Fruit fly (Drosophila melanogaster): Measurements from ENCODE around the gene Pex2.

Pex2 gene

DNA sequence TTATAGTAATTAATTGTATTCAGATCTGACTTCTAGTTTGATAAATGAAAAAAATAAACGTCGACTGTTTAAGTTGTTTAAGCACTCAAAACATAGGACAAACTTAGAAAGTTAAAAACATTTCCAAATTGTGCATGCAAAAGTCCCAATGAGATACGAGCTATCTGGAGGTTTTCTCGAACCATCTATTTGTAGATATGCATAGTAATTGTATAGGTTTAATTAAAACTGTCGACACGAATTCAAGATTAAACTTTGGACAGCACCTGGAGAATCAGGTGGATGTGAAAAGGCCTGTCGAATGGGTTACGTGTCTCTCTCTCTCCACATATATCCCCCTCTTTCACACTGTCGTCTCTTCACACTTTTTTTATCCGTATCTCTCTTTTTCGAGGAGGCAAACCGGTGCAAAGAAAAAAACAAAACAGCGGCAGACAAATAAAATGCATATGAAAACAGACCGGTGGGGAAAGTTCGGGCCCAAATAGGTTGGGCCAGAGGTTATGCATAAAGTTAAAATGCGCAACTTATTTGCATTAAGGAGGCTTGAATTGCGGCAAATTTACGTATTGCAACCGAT, 21.3 kb downstream of the Pex2 start:
- TF ChIP-seq CG34367 (tag; optimal IDR thresholded peaks at IDR 0.05) = peak; percentile 63
- TF ChIP-seq CG4496 (GFP tag; IDR thresholded peaks at IDR 0.05) = peak; percentile 50; the same call in 1 of the 3 replicates
- TF ChIP-seq CG8301 (tag; optimal IDR thresholded peaks at IDR 0.05) = peak; percentile 53
- TF ChIP-seq CG8159 (tag; optimal IDR thresholded peaks at IDR 0.05) = peak; percentile 52
- no peak for TF ChIP-seq Pif1B (GFP tag; optimal IDR thresholded peaks at IDR 0.05)
- TF ChIP-seq gl (tag; optimal IDR thresholded peaks at IDR 0.05) = peak; percentile 84
- no peak for TF ChIP-seq EcR (GFP tag; optimal IDR thresholded peaks at IDR 0.05)
- peak; percentile 81 for TF ChIP-seq CG12605 (GFP tag; IDR thresholded peaks at IDR 0.05)
- TF ChIP-seq fd96Ca (GFP tag; IDR thresholded peaks at IDR 0.05) = peak; percentile 45; the same call in 1 of the 3 replicates
- TF ChIP-seq rn (GFP tag; IDR thresholded peaks at IDR 0.05) = 0 out of 2 replicates have a peak, but pooled peaks have one; percentile 26
- TF ChIP-seq Snoo (tag; optimal IDR thresholded peaks at IDR 0.05) = no peak
- peak; percentile 41 for TF ChIP-seq CG17806 (tag; optimal IDR thresholded peaks at IDR 0.05)
- TF ChIP-seq CG9948 (tag; optimal IDR thresholded peaks at IDR 0.05) = peak; percentile 36
- TF ChIP-seq CG13204 (GFP tag; optimal IDR thresholded peaks at IDR 0.05) = peak; percentile 61
- no peak for TF ChIP-seq D1 (tag; optimal IDR thresholded peaks at IDR 0.05)
- peak; percentile 3 for TF ChIP-seq Pif1A (GFP tag; optimal IDR thresholded peaks at IDR 0.05)
- peak; percentile 55 for TF ChIP-seq CG15710 (tag; optimal IDR thresholded peaks at IDR 0.05)
- TF ChIP-seq CG32121 (GFP tag; IDR thresholded peaks at IDR 0.05) = 0 out of 2 replicates have a peak, but pooled peaks have one; percentile 10
- peak; percentile 56 for TF ChIP-seq CG14655 (GFP tag; optimal IDR thresholded peaks at IDR 0.05)
- TF ChIP-seq CG10348 (GFP tag; IDR thresholded peaks at IDR 0.05) = no peak
- peak; percentile 26; the same call in 1 of the 2 replicates for TF ChIP-seq Ets98B (GFP tag; IDR thresholded peaks at IDR 0.05)

DNA sequence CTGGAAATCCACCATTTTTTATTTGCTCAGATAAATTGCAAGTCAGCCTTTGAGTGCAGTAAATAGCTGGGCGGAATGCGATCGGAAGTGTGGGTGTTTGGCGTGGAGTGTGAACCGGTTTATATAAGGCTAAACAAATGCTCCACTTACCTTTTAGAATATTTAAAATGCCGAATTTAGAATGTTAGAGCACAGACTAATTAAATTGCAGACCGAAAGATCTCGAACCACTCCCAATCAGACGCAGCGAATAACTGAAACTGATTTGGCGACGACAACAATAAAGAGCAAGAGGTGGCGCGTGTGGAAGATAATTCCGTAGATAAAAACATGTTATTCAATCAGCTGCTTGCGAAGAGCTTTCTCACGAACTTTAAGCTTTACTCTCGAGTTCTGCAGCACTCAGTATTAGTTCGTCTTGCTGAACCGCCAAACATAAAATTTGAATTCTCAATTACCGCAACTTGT, 21.8 kb downstream of the Pex2 start, which contains the start of gene Idh:
TSS of gene Idh (minus strand) at position 264 of the 468 bp plus-strand sequence.
- no peak for TF ChIP-seq CG17806 (tag; optimal IDR thresholded peaks at IDR 0.05)
- no peak; the same call in 1 of the 2 replicates for TF ChIP-seq CG32121 (GFP tag; IDR thresholded peaks at IDR 0.05)
- peak; percentile 7; the same call in 1 of the 3 replicates for TF ChIP-seq CG4496 (GFP tag; IDR thresholded peaks at IDR 0.05)
- no peak for TF ChIP-seq CG13204 (GFP tag; optimal IDR thresholded peaks at IDR 0.05)
- peak; percentile 7 for TF ChIP-seq CG8301 (tag; optimal IDR thresholded peaks at IDR 0.05)
- TF ChIP-seq rn (GFP tag; IDR thresholded peaks at IDR 0.05) = no peak
- peak; percentile 15 for TF ChIP-seq CG14655 (GFP tag; optimal IDR thresholded peaks at IDR 0.05)
- peak; percentile 9; the same call in 1 of the 2 replicates for TF ChIP-seq CG12605 (GFP tag; IDR thresholded peaks at IDR 0.05)
- no peak; the same call in 2 of the 3 replicates for TF ChIP-seq fd96Ca (GFP tag; IDR thresholded peaks at IDR 0.05)
- peak; percentile 13 for TF ChIP-seq Snoo (tag; optimal IDR thresholded peaks at IDR 0.05)
- peak; percentile 50 for TF ChIP-seq D1 (tag; optimal IDR thresholded peaks at IDR 0.05)
- TF ChIP-seq Pif1B (GFP tag; optimal IDR thresholded peaks at IDR 0.05) = no peak
- no peak for TF ChIP-seq CG34367 (tag; optimal IDR thresholded peaks at IDR 0.05)
- peak; percentile 29; the same call in 1 of the 2 replicates for TF ChIP-seq Ets98B (GFP tag; IDR thresholded peaks at IDR 0.05)
- TF ChIP-seq gl (tag; optimal IDR thresholded peaks at IDR 0.05) = no peak
- no peak for TF ChIP-seq CG9948 (tag; optimal IDR thresholded peaks at IDR 0.05)
- TF ChIP-seq EcR (GFP tag; optimal IDR thresholded peaks at IDR 0.05) = peak; percentile 17

DNA sequence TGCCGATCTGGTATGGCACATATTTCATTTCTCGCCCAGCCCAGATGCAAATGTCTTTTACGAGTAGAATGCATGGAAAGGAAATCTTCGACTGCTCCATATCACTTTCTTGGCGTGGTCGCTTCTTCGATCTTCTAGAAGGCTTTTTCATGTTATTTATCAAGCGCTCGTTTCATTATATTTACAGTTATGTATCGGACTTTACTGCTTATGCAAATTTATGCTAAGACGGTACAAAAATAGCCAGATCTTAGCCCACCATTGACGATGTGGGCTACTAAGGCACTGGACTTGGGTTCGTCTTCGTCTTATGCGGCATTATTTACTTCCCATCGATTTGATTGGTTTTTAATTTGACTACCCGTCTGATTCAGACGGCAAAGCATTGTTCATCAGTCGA, 24.4 kb downstream of the Pex2 start:
- no peak for TF ChIP-seq CG8301 (tag; optimal IDR thresholded peaks at IDR 0.05)
- no peak for TF ChIP-seq fd96Ca (GFP tag; IDR thresholded peaks at IDR 0.05)
- no peak for TF ChIP-seq CG9948 (tag; optimal IDR thresholded peaks at IDR 0.05)
- TF ChIP-seq CG34367 (tag; optimal IDR thresholded peaks at IDR 0.05) = no peak
- TF ChIP-seq Ets98B (GFP tag; IDR thresholded peaks at IDR 0.05) = no peak
- no peak for TF ChIP-seq CG17806 (tag; optimal IDR thresholded peaks at IDR 0.05)
- TF ChIP-seq D1 (tag; optimal IDR thresholded peaks at IDR 0.05) = no peak
- no peak for TF ChIP-seq CG32121 (GFP tag; IDR thresholded peaks at IDR 0.05)
- TF ChIP-seq EcR (GFP tag; optimal IDR thresholded peaks at IDR 0.05) = no peak
- no peak for TF ChIP-seq CG10348 (GFP tag; IDR thresholded peaks at IDR 0.05)
- no peak for TF ChIP-seq CG8159 (tag; optimal IDR thresholded peaks at IDR 0.05)
- no peak for TF ChIP-seq rn (GFP tag; IDR thresholded peaks at IDR 0.05)
- no peak for TF ChIP-seq CG14655 (GFP tag; optimal IDR thresholded peaks at IDR 0.05)
- TF ChIP-seq CG12605 (GFP tag; IDR thresholded peaks at IDR 0.05) = no peak
- TF ChIP-seq CG4496 (GFP tag; IDR thresholded peaks at IDR 0.05) = no peak
- no peak for TF ChIP-seq gl (tag; optimal IDR thresholded peaks at IDR 0.05)
- TF ChIP-seq Snoo (tag; optimal IDR thresholded peaks at IDR 0.05) = no peak
- TF ChIP-seq CG13204 (GFP tag; optimal IDR thresholded peaks at IDR 0.05) = no peak
- TF ChIP-seq Pif1A (GFP tag; optimal IDR thresholded peaks at IDR 0.05) = no peak

DNA sequence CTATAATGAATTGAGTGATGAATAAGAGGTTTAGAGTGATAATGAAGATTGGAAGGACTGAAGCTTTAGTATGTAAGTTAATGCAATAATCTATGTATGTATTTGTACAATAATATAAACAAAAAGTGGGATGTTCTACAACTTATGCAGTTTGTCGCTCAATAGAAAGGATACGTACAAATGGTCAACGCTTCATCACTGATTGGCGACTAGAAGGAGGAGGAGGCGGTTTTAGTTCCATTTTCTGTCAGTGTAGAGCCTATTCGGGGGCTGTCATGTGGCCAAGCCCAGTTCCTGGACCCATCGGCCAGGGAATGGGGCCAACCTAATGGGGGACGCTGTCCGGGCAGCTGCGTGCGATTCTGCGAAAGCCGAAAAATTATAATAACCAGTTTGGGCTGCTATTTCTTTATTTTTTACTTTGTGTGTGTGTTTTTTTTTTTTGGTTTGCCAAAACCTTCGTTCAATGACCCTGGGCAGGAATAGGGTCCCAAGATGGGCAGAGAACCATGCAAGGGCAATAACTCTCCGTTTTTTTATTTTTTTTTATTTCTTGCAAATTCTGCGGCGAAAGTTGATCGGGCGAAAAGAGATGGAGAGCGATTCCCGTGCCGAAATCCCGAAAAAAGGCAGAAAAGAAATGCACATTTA, 30.0 kb downstream of the Pex2 start:
- TF ChIP-seq Snoo (tag; optimal IDR thresholded peaks at IDR 0.05) (peak; percentile 57), CG8159 (tag; optimal IDR thresholded peaks at IDR 0.05) (no peak), CG4496 (GFP tag; IDR thresholded peaks at IDR 0.05) (0 out of 3 replicates have a peak, but pooled peaks have one; percentile 15), Pif1A (GFP tag; optimal IDR thresholded peaks at IDR 0.05) (no peak), rn (GFP tag; IDR thresholded peaks at IDR 0.05) (no peak), CG14655 (GFP tag; optimal IDR thresholded peaks at IDR 0.05) (peak; percentile 45), CG8301 (tag; optimal IDR thresholded peaks at IDR 0.05) (peak; percentile 19), CG12605 (GFP tag; IDR thresholded peaks at IDR 0.05) (no peak)

DNA sequence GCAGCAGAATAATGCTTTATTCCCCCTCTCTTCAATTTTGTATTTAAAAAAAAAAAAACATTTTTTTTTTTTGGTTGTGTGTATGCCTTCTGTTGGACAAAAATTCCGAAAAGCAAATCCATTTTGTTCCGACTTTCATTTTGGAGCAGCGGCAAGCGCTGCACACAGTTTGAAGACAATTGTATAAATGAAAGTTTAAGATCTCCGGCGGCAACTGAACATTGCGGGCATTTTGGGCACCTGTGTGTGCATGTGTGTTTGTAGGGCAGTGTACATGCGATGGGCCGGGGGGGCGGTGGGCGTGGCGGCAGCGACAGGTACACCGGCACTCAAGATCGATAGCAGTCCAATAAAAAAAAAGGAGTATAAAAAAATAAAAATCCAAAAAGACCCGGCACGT, 30.6 kb downstream of the Pex2 start:
- no peak for TF ChIP-seq CG34367 (tag; optimal IDR thresholded peaks at IDR 0.05)
- no peak for TF ChIP-seq rn (GFP tag; IDR thresholded peaks at IDR 0.05)
- no peak for TF ChIP-seq gl (tag; optimal IDR thresholded peaks at IDR 0.05)
- no peak for TF ChIP-seq Pif1A (GFP tag; optimal IDR thresholded peaks at IDR 0.05)
- no peak for TF ChIP-seq CG17806 (tag; optimal IDR thresholded peaks at IDR 0.05)
- TF ChIP-seq CG4496 (GFP tag; IDR thresholded peaks at IDR 0.05) = no peak
- TF ChIP-seq CG13204 (GFP tag; optimal IDR thresholded peaks at IDR 0.05) = no peak
- TF ChIP-seq CG8159 (tag; optimal IDR thresholded peaks at IDR 0.05) = no peak
- no peak for TF ChIP-seq CG32121 (GFP tag; IDR thresholded peaks at IDR 0.05)
- TF ChIP-seq CG10348 (GFP tag; IDR thresholded peaks at IDR 0.05) = no peak
